Fruit fly (Drosophila melanogaster) whole organism: Measurements from ENCODE around the gene CG31211.

Experiments used
- CG8478 ChIP-seq: fragments of >200 bp; optimal IDR thresholded peaks from 2 replicates; lab custom pipeline; 2018; ENCODE audit warnings: inconsistent platforms
- Dll ChIP-seq: fragments of >200 bp; optimal IDR thresholded peaks from 2 replicates; lab custom pipeline; 2017
- EcR ChIP-seq, 2 experiments: fragments of >200 bp; optimal IDR thresholded peaks; 2 replicates each; lab custom pipeline; 2017; ENCODE audit warnings: missing biosample characterization in 2 of 2, missing genetic modification characterization in 2 of 2, missing genetic modification reagents in 2 of 2
- pan ChIP-seq: fragments of >200 bp; optimal IDR thresholded peaks from 2 replicates; lab custom pipeline; 2017
- psq ChIP-seq: fragments of >200 bp; optimal IDR thresholded peaks from 2 replicates; lab custom pipeline; 2017
- usp ChIP-seq: fragments of >200 bp; optimal IDR thresholded peaks from 2 replicates; lab custom pipeline; 2017; ENCODE audit warnings: missing biosample characterization, missing genetic modification characterization, mixed read lengths

The CG31211 gene

DNA sequence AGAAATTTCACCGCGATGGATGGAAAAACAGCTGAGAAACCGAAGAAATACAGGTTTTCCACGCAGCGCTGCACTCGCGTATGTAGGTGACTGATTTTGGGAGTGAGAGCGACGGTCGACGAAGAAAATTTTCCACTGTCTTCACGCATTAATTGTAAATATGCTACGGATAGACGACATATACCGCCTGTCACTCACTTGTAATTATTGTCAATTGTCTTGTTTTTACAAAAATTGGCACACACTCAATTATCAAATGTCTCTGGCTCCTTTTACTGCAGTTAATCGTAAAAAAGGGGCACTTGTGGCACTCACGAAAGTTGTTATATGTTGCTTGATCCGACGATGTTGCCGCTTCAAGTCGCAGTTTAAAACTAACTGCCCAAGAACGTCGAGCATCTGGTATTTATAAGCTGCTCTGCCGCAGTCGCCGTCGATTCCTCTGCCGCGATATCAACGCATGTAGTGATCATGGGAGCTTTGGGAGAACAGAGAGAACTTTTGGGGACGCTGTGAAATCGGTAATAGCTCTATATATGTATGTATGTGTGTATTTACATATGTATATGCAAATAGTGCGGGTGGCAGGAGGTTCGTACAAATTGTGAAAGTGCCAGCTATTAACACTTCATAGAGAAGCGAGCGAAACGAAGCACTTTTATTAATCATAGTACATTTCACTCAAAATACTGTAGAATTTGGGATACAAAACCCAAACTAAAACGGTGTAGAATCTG lies 43.6 kb downstream of the CG31211 start, which contains the start of gene mfas:
Gene mfas, minus strand, starts transcription at position 382 of the 737 bp plus-strand sequence.
- TF ChIP-seq EcR (GFP tag; optimal IDR thresholded peaks at IDR 0.05; lab: Kevin White, UChicago): no peak

DNA sequence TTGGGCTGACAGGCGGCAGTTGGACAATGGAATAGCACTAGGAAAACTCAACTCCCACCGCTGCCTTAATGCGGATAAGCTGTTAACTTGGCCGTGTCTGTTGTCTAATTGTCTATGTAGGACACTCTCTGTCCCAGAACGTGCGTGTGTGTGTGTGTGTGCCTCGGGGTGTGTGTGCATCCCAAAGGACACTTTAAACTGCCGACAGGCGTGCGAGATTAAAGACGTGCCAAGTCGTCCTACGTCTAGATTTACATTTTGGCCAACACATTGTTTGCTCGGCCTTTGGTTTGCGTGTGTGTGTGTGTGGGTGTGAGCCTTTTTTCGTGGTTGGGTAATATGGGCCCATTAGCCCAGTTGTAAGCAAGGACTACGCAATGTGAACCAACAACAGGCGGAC lies 48.6 kb downstream of the CG31211 start:
- no peak for TF ChIP-seq Dll (lab: Kevin White, UChicago)
- TF ChIP-seq EcR (GFP tag; optimal IDR thresholded peaks at IDR 0.05; lab: Kevin White, UChicago): no peak
- TF ChIP-seq usp: no peak
- TF ChIP-seq pan (lab: Kevin White, UChicago): no peak
- TF ChIP-seq psq (lab: Kevin White, UChicago): no peak
- TF ChIP-seq CG8478: no peak

DNA sequence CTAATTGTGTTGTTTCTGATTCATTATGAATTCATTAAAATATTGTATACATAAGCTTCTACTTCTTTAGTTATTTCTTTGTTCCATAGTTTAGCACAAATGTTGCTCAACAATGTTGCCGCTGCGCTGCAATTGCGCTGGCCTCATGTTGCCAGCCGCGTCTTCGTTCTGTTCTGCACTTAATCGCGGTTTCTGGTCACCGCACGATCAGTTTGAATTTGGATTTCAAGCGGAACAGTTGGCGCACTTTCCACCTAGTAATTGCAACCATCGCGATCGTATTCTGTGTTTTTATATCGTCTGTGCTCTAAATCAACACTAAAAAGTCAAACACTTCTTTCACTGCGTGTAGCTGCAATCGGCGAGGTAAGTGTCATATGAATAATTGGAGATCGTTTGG lies 49.6 kb downstream of the CG31211 start, which contains the start of gene Ect3:
Gene Ect3, plus strand, starts transcription at position 205 of the 400 bp plus-strand sequence.
- TF ChIP-seq CG8478 (no peak), Dll (lab: Kevin White, UChicago) (no peak), psq (lab: Kevin White, UChicago) (no peak), usp (no peak), EcR (GFP tag; optimal IDR thresholded peaks at IDR 0.05; lab: Kevin White, UChicago) (no peak), pan (lab: Kevin White, UChicago) (no peak)
